Fruit fly (Drosophila melanogaster) whole organism, embryonic: ENCODE measurements around the gene Jhbp14.
A peak's percentile ranks its signal among the peaks of the same experiment; 100 is the strongest.

ENCODE experiments used
- Ada2b ChIP-seq: fragments of 200-800 bp; sonication (Bioruptor generic); IDR thresholded peaks from 2 replicates; pipeline ENCODE4 v1.3.6; 2022; ENCODE audit warnings: missing biosample characterization, missing genetic modification characterization
- CG11398 ChIP-seq: fragments of 200-800 bp; sonication (Bioruptor generic); optimal IDR thresholded peaks from 2 replicates; lab custom pipeline; 2016; ENCODE audit warnings: missing biosample characterization, missing genetic modification characterization
- CG11560 ChIP-seq: fragments of 200-800 bp; sonication (Bioruptor generic); IDR thresholded peaks from 3 replicates; pipeline ENCODE4 v1.3.6; 2022; ENCODE audit warnings: missing biosample characterization, missing genetic modification characterization
- CG13296 ChIP-seq: fragments of 200-800 bp; sonication (Bioruptor generic); optimal IDR thresholded peaks from 3 replicates; lab custom pipeline; 2018; ENCODE audit warnings: missing biosample characterization, mild to moderate bottlenecking, missing genetic modification characterization
- CG13894 ChIP-seq: fragments of 200-800 bp; sonication (Bioruptor generic); optimal IDR thresholded peaks from 3 replicates; lab custom pipeline; 2018; ENCODE audit warnings: missing biosample characterization, mild to moderate bottlenecking, missing genetic modification characterization, moderate library complexity
- CG18011 ChIP-seq: fragments of 200-800 bp; sonication (Bioruptor generic); optimal IDR thresholded peaks from 2 replicates; lab custom pipeline; 2017; ENCODE audit warnings: missing biosample characterization, missing genetic modification characterization, mild to moderate bottlenecking, moderate library complexity, missing genotype
- CG30020 ChIP-seq: fragments of 200-800 bp; optimal IDR thresholded peaks from 2 replicates; lab custom pipeline; 2019; ENCODE audit warnings: missing biosample characterization, mild to moderate bottlenecking, missing genetic modification characterization, moderate library complexity
- CG31365 ChIP-seq: fragments of 200-800 bp; sonication (Bioruptor generic); optimal IDR thresholded peaks from 2 replicates; lab custom pipeline; 2018; ENCODE audit warnings: missing biosample characterization, mild to moderate bottlenecking, missing genetic modification characterization
- CG31441 ChIP-seq: fragments of 200-800 bp; sonication (Bioruptor generic); IDR thresholded peaks from 2 replicates; pipeline ENCODE4 v1.3.6; 2022; ENCODE audit warnings: missing biosample characterization, missing genetic modification characterization
- CG3163 ChIP-seq: fragments of 200-800 bp; sonication (Bioruptor generic); optimal IDR thresholded peaks from 3 replicates; lab custom pipeline; 2016; ENCODE audit warnings: missing biosample characterization, missing genetic modification characterization
- CG4282 ChIP-seq: fragments of 200-800 bp; sonication (Bioruptor generic); optimal IDR thresholded peaks from 2 replicates; lab custom pipeline; 2016; ENCODE audit warnings: missing biosample characterization, missing genetic modification characterization
- CG6854 ChIP-seq: fragments of 200-800 bp; sonication (Bioruptor generic); optimal IDR thresholded peaks from 3 replicates; lab custom pipeline; 2017; ENCODE audit warnings: missing biosample characterization, mild to moderate bottlenecking, missing genetic modification characterization
- CG7357 ChIP-seq: fragments of 200-800 bp; sonication (Bioruptor generic); IDR thresholded peaks from 3 replicates; pipeline ENCODE4 v1.3.6; 2022; ENCODE audit warnings: missing biosample characterization, missing genetic modification characterization
- CHES-1-like ChIP-seq: fragments of 200-800 bp; sonication (Bioruptor generic); optimal IDR thresholded peaks from 2 replicates; lab custom pipeline; 2016; ENCODE audit warnings: missing biosample characterization, missing genetic modification characterization
- Camta ChIP-seq: fragments of 200-800 bp; sonication (Bioruptor generic); optimal IDR thresholded peaks from 2 replicates; lab custom pipeline; 2016; ENCODE audit warnings: missing biosample characterization, missing genetic modification characterization
- Dad ChIP-seq: fragments of 200-800 bp; sonication (Bioruptor generic); optimal IDR thresholded peaks from 3 replicates; lab custom pipeline; 2016; ENCODE audit warnings: missing biosample characterization, missing genetic modification characterization
- Deaf1 ChIP-seq: fragments of 200-800 bp; optimal IDR thresholded peaks from 3 replicates; lab custom pipeline; 2019; ENCODE audit warnings: missing biosample characterization, mild to moderate bottlenecking, missing genetic modification characterization, moderate library complexity
- HLH54F ChIP-seq: fragments of 200-800 bp; sonication (Bioruptor generic); optimal IDR thresholded peaks from 3 replicates; lab custom pipeline; 2016; ENCODE audit warnings: missing biosample characterization, missing genetic modification characterization
- HLHmδ ChIP-seq: fragments of 200-800 bp; sonication (Bioruptor generic); optimal IDR thresholded peaks from 2 replicates; lab custom pipeline; 2018; ENCODE audit warnings: missing biosample characterization, mild to moderate bottlenecking, missing genetic modification characterization, moderate library complexity
- Sry-δ ChIP-seq: fragments of 200-800 bp; sonication (Bioruptor generic); optimal IDR thresholded peaks from 2 replicates; lab custom pipeline; 2016; ENCODE audit warnings: missing biosample characterization, missing genetic modification characterization
- Stat92E ChIP-seq, 3 experiments: fragments of >200 bp in 2 of 3; fragments of 200-800 bp in 1 of 3; sonication (Bioruptor generic) in 1 of 3; optimal IDR thresholded peaks; 2 replicates each; lab custom pipeline; 2017 to 2019; ENCODE audit warnings: missing biosample characterization in 3 of 3, missing genetic modification characterization in 3 of 3, mild to moderate bottlenecking in 1 of 3, moderate library complexity in 1 of 3
- ab ChIP-seq: fragments of 200-800 bp; sonication (Bioruptor generic); optimal IDR thresholded peaks from 2 replicates; lab custom pipeline; 2016; ENCODE audit warnings: missing biosample characterization, missing genetic modification characterization
- al ChIP-seq: fragments of 200-800 bp; sonication (Bioruptor generic); IDR thresholded peaks from 2 replicates; pipeline ENCODE4 v1.3.6; 2022; ENCODE audit warnings: missing biosample characterization, missing genetic modification characterization
- amos ChIP-seq: fragments of 200-800 bp; sonication (Bioruptor generic); IDR thresholded peaks from 2 replicates; pipeline ENCODE4 v1.3.6; 2022; ENCODE audit warnings: missing biosample characterization, missing genetic modification characterization; ENCODE audit not compliant: partially characterized antibody
- bab2 ChIP-seq: fragments of 200-800 bp; sonication (Bioruptor generic); optimal IDR thresholded peaks from 2 replicates; lab custom pipeline; 2016; ENCODE audit warnings: missing biosample characterization, missing genetic modification characterization
- bbx ChIP-seq: fragments of 200-800 bp; sonication (Bioruptor generic); IDR thresholded peaks from 2 replicates; pipeline ENCODE4 v1.3.6; 2022; ENCODE audit warnings: missing biosample characterization, missing genetic modification characterization; ENCODE audit not compliant: partially characterized antibody
- chif ChIP-seq, 2 experiments: fragments of 200-800 bp; sonication (Bioruptor generic); optimal IDR thresholded peaks; 3 replicates each; lab custom pipeline; 2016; ENCODE audit warnings: missing biosample characterization in 2 of 2, missing genetic modification characterization in 2 of 2
- crol ChIP-seq: fragments of 200-800 bp; sonication (Bioruptor generic); IDR thresholded peaks from 2 replicates; pipeline ENCODE4 v1.3.6; 2022; ENCODE audit warnings: missing biosample characterization, missing genetic modification characterization
- dysf ChIP-seq: fragments of 200-800 bp; sonication (Bioruptor generic); IDR thresholded peaks from 3 replicates; pipeline ENCODE4 v1.3.6; 2022; ENCODE audit warnings: missing biosample characterization, missing genetic modification characterization
- ewg ChIP-seq: fragments of 200-800 bp; sonication (Bioruptor generic); optimal IDR thresholded peaks from 3 replicates; lab custom pipeline; 2017; ENCODE audit warnings: mild to moderate bottlenecking, missing biosample characterization, missing genetic modification reagents, missing genetic modification characterization
- fd64A ChIP-seq: fragments of 200-800 bp; sonication (Bioruptor generic); optimal IDR thresholded peaks from 3 replicates; lab custom pipeline; 2018; ENCODE audit warnings: missing biosample characterization, mild to moderate bottlenecking, missing genetic modification characterization
- fru ChIP-seq: fragments of >200 bp; optimal IDR thresholded peaks from 2 replicates; lab custom pipeline; 2017
- gcm ChIP-seq: fragments of 200-800 bp; sonication (Bioruptor generic); optimal IDR thresholded peaks from 2 replicates; lab custom pipeline; 2019; ENCODE audit warnings: missing biosample characterization, mild to moderate bottlenecking, missing genetic modification characterization, moderate library complexity
- gcm2 ChIP-seq: fragments of 200-800 bp; sonication (Bioruptor generic); optimal IDR thresholded peaks from 2 replicates; lab custom pipeline; 2016; ENCODE audit warnings: missing biosample characterization, missing genetic modification characterization
- mld ChIP-seq: fragments of 200-800 bp; sonication (Bioruptor generic); IDR thresholded peaks from 3 replicates; pipeline ENCODE4 v1.3.6; 2022; ENCODE audit warnings: missing biosample characterization, missing genetic modification characterization; ENCODE audit not compliant: partially characterized antibody
- nau ChIP-seq: fragments of 200-800 bp; sonication (Bioruptor generic); optimal IDR thresholded peaks from 3 replicates; lab custom pipeline; 2017; ENCODE audit warnings: missing biosample characterization, mild to moderate bottlenecking, missing genetic modification characterization, missing genetic modification reagents
- nerfin-1 ChIP-seq: fragments of 200-800 bp; sonication (Bioruptor generic); optimal IDR thresholded peaks from 3 replicates; lab custom pipeline; 2019; ENCODE audit warnings: missing biosample characterization, mild to moderate bottlenecking, missing genetic modification characterization, moderate library complexity
- pan ChIP-seq, 4 experiments: fragments of >200 bp in 3 of 4; fragments of 200-800 bp in 1 of 4; sonication (Bioruptor generic) in 1 of 4; optimal IDR thresholded peaks in 3 of 4; IDR thresholded peaks in 1 of 4; 2 replicates each; pipeline versions ENCODE4 v1.3.6 to Lab custom; 2017 to 2022; ENCODE audit warnings: missing biosample characterization in 2 of 4, missing genetic modification characterization in 2 of 4, mixed read lengths in 1 of 4
- prd ChIP-seq, 3 experiments: fragments of >200 bp in 2 of 3; fragments of 200-800 bp in 1 of 3; sonication (Bioruptor generic) in 1 of 3; optimal IDR thresholded peaks in 2 of 3; IDR thresholded peaks in 1 of 3; 2 replicates in 2 of 3; 3 replicates in 1 of 3; pipeline versions ENCODE4 v1.3.6 to Lab custom; 2017 to 2022; ENCODE audit warnings: missing biosample characterization in 1 of 3, missing genetic modification characterization in 1 of 3
- pzg ChIP-seq: fragments of 200-800 bp; sonication (Bioruptor generic); optimal IDR thresholded peaks from 3 replicates; lab custom pipeline; 2018; ENCODE audit warnings: missing biosample characterization, mild to moderate bottlenecking, missing genetic modification characterization, moderate library complexity
- shn ChIP-seq: fragments of 200-800 bp; sonication (Bioruptor generic); optimal IDR thresholded peaks from 3 replicates; lab custom pipeline; 2016; ENCODE audit warnings: missing biosample characterization, missing genetic modification characterization
- slou ChIP-seq: fragments of 200-800 bp; sonication (Bioruptor generic); optimal IDR thresholded peaks from 3 replicates; lab custom pipeline; 2016; ENCODE audit warnings: missing biosample characterization, missing genetic modification characterization
- slp2 ChIP-seq: fragments of 200-800 bp; sonication (Bioruptor generic); optimal IDR thresholded peaks from 2 replicates; lab custom pipeline; 2016; ENCODE audit warnings: missing biosample characterization, missing genetic modification characterization
- stwl ChIP-seq: fragments of 200-800 bp; sonication (Bioruptor generic); optimal IDR thresholded peaks from 3 replicates; lab custom pipeline; 2018; ENCODE audit warnings: missing biosample characterization, mild to moderate bottlenecking, missing genetic modification characterization, moderate library complexity
- tio ChIP-seq: fragments of 200-800 bp; sonication (Bioruptor generic); optimal IDR thresholded peaks from 2 replicates; lab custom pipeline; 2017; ENCODE audit warnings: missing biosample characterization, missing genetic modification characterization, inconsistent platforms
- tna ChIP-seq: fragments of 200-800 bp; sonication (Bioruptor generic); IDR thresholded peaks from 2 replicates; pipeline ENCODE4 v1.3.6; 2022; ENCODE audit warnings: missing biosample characterization, missing genetic modification characterization; ENCODE audit not compliant: partially characterized antibody
- unpg ChIP-seq: fragments of 200-800 bp; sonication (Bioruptor generic); optimal IDR thresholded peaks from 3 replicates; lab custom pipeline; 2018; ENCODE audit warnings: missing biosample characterization, mild to moderate bottlenecking, missing genetic modification characterization, moderate library complexity
- zf30C ChIP-seq: fragments of 200-800 bp; sonication (Bioruptor generic); optimal IDR thresholded peaks from 3 replicates; lab custom pipeline; 2018; ENCODE audit warnings: missing biosample characterization, mild to moderate bottlenecking, missing genetic modification characterization

The Jhbp14 gene

DNA sequence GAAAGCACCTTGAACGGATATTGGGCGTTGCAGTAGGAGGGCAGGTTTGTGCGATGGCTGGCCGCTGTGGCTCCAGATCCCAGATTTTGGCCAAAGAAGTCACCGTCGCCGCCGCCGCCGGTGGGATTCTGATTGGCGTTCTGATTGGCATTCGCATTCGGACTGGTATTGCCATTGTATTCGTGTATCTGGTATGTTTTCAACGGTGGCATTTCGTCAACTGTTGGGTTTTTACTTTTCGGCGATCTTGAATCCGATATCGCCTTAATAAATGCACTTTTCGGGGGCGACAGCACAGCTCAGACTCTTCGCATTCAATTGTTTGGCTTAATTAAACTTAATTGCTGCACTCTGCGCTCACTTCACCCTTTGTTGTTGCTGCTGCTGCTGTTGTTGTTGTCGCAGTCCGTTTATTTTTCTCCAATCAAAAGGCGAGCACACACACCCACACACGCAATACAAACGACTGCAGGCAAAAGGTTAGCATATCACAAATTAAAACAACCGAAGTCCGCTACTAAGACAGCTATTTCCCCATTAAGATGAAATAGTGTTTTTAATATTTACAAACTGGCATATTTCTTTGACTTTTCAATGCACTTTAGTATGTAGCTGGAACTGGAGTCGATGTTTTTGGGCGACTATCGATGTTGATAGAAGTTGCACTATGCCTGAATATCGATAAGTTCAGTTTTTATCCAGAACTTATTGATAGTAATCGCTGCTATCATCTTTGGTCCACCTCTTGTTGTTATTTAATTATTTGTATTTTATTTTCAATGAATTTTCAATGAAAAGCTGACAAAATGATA is 16.8 kb upstream of the Jhbp14 start, which contains the start of the genes CG9426 and mRF1 (continued):
- no peak for TF ChIP-seq Deaf1 (tag; lab: Kevin White, UChicago)
- TF ChIP-seq Ada2b (GFP tag; lab: Robert Waterston, UW): no peak
- TF ChIP-seq CG11560: no peak
- no peak for TF ChIP-seq CG4282 (GFP tag; lab: Kevin White, UChicago)
- TF ChIP-seq CG13296 (GFP tag; lab: Kevin White, UChicago): peak; percentile 6
- TF ChIP-seq prd (optimal IDR thresholded peaks at IDR 0.05; lab: Kevin White, UChicago): no peak
- TF ChIP-seq prd (GFP tag; IDR thresholded peaks at IDR 0.05; lab: Robert Waterston, UW): no peak
- TF ChIP-seq pan (optimal IDR thresholded peaks at IDR 0.05; lab: Kevin White, UChicago): no peak
- TF ChIP-seq pan (GFP tag; optimal IDR thresholded peaks at IDR 0.05 in 1 of 2, IDR thresholded peaks at IDR 0.05 in 1 of 2): no peak
- TF ChIP-seq unpg (GFP tag; lab: Kevin White, UChicago): peak; percentile 40
- TF ChIP-seq dysf: no peak
- TF ChIP-seq Sry-δ: peak; percentile 96
- TF ChIP-seq shn (GFP tag; lab: Kevin White, UChicago): no peak
- TF ChIP-seq CG11398: no peak
- TF ChIP-seq al (GFP tag; lab: Robert Waterston, UW): no peak
- TF ChIP-seq tna (GFP tag; lab: Robert Waterston, UW): peak; percentile 96
- peak in 1 of 3 experiments; percentile 34 for TF ChIP-seq Stat92E (GFP tag; optimal IDR thresholded peaks at IDR 0.05; lab: Kevin White, UChicago)
- TF ChIP-seq CG30020 (tag; lab: Kevin White, UChicago): peak; percentile 51
- TF ChIP-seq stwl: peak; percentile 73
- no peak for TF ChIP-seq slou (GFP tag; lab: Kevin White, UChicago)
- TF ChIP-seq mld (GFP tag; lab: Robert Waterston, UW): peak; percentile 95
- no peak for TF ChIP-seq Camta (GFP tag; lab: Kevin White, UChicago)
- no peak for TF ChIP-seq bab2 (GFP tag; lab: Kevin White, UChicago)
- no peak for TF ChIP-seq Dad
- TF ChIP-seq CG7357: no peak
- no peak for TF ChIP-seq gcm
- TF ChIP-seq crol (GFP tag; lab: Robert Waterston, UW): no peak
- peak; percentile 3 for TF ChIP-seq CG13894 (tag; lab: Kevin White, UChicago)
- no peak for TF ChIP-seq fd64A
- peak; percentile 81 for TF ChIP-seq pzg
- TF ChIP-seq zf30C (GFP tag; lab: Kevin White, UChicago): no peak
- TF ChIP-seq CG6854 (GFP tag; lab: Kevin White, UChicago): no peak
- TF ChIP-seq HLHmδ (GFP tag; lab: Kevin White, UChicago): no peak
- TF ChIP-seq fru: no peak
- no peak for TF ChIP-seq gcm2 (GFP tag; lab: Kevin White, UChicago)
- no peak for TF ChIP-seq slp2 (GFP tag; lab: Kevin White, UChicago)
- no peak for TF ChIP-seq HLH54F
- peak; percentile 97 for TF ChIP-seq amos (GFP tag; lab: Robert Waterston, UW)
- TF ChIP-seq CG18011 (GFP tag; lab: Kevin White, UChicago): peak; percentile 13
- no peak for TF ChIP-seq ewg (GFP tag; lab: Kevin White, UChicago)
- TF ChIP-seq CG31365 (tag; lab: Kevin White, UChicago): no peak
- no peak for TF ChIP-seq nau (GFP tag; lab: Kevin White, UChicago)
- TF ChIP-seq nerfin-1 (tag; lab: Kevin White, UChicago): no peak
- TF ChIP-seq ab (GFP tag; lab: Kevin White, UChicago): no peak
- peak; percentile 31 for TF ChIP-seq CHES-1-like (GFP tag; lab: Kevin White, UChicago)
- no peak for TF ChIP-seq tio (GFP tag; lab: Kevin White, UChicago)
- peak; percentile 97 for TF ChIP-seq bbx (GFP tag; lab: Robert Waterston, UW)
- peak; percentile 21; the same call in 1 of the 2 replicates for TF ChIP-seq CG31441 (GFP tag; lab: Robert Waterston, UW)
- no peak for TF ChIP-seq chif (GFP tag; optimal IDR thresholded peaks at IDR 0.05; lab: Kevin White, UChicago)
- no peak for TF ChIP-seq CG3163 (GFP tag; lab: Kevin White, UChicago)
